Fruit fly (Drosophila melanogaster): Measurements from ENCODE around the gene Arpc2.
"Not testable (repeated sequence)": the region's sequence is repeated elsewhere in the genome, so short reads cannot be mapped to it uniquely, and the experiment has no call there.

DNA sequence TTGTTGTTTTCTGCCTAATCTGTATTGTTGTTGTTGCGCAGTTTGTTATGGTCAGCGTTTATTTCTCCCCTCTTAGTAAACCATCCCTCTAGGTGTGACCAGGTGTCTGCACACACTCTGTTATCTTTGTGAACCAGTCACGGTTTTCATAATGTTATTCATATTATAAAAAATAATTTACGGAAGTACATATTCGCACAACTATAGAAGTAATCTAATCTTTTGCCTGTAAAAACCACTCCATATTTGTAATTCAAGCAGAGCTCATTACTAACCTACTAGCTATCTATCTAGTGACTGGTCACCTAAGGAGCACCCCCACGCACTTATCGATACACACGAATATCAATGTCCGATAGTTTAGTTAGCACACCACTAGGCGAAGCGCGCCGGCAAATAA, 33.0 kb downstream of the Arpc2 start, which contains the start of the genes CG31683 and CG31687:
- not testable (repeated sequence) for TF ChIP-seq CG14711 (tag; optimal IDR thresholded peaks at IDR 0.05); CG12768 (GFP tag; optimal IDR thresholded peaks at IDR 0.05); cnc (optimal IDR thresholded peaks at IDR 0.05); Clk (GFP tag; optimal IDR thresholded peaks at IDR 0.05); cic (GFP tag; optimal IDR thresholded peaks at IDR 0.05); Mnt (GFP tag; optimal IDR thresholded peaks at IDR 0.05); CG1620 (GFP tag; optimal IDR thresholded peaks at IDR 0.05); kay (GFP tag; ENCODE audit: borderline replicate concordance); toe (GFP tag; optimal IDR thresholded peaks at IDR 0.05)

Measured in whole organism, adult.